Fruit fly (Drosophila melanogaster): ENCODE data around the gene CG32264.

Gene CG32264

DNA sequence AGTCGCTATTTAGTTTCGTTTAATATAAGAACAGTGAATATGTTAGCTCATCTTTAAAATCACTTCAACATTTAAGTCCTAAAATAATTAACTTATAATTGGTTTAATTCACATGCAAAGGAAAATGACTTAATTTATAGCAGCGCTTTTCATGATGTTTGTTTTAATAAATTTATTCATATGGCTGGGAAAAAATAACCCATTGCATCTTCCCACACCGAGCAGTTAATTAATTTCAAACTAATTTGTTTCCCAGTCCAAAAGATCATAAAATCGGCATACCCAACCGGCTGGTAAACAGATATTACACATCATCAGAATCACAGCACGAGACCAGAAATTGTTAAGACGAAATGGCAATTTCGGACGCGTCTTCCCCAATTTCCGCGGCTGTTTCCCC, 35.4 kb downstream of the CG32264 start:
- TF ChIP-seq psq (GFP tag; optimal IDR thresholded peaks at IDR 0.05) (no peak), Jra (GFP tag; optimal IDR thresholded peaks at IDR 0.05) (no peak), brk (GFP tag; optimal IDR thresholded peaks at IDR 0.05) (no peak), Dfd (GFP tag; optimal IDR thresholded peaks at IDR 0.05) (no peak), Mio (GFP tag; optimal IDR thresholded peaks at IDR 0.05) (no peak), foxo (GFP tag; optimal IDR thresholded peaks at IDR 0.05) (no peak), Vsx2 (GFP tag; optimal IDR thresholded peaks at IDR 0.05; ENCODE audit: partially characterized antibody) (no peak), ey (GFP tag; optimal IDR thresholded peaks at IDR 0.05) (no peak), tai (GFP tag; optimal IDR thresholded peaks at IDR 0.05) (no peak), Sp1 (GFP tag; optimal IDR thresholded peaks at IDR 0.05) (no peak), GATAd (GFP tag; optimal IDR thresholded peaks at IDR 0.05) (no peak), pan (optimal IDR thresholded peaks at IDR 0.05) (no peak), dl (GFP tag; optimal IDR thresholded peaks at IDR 0.05; ENCODE audit: insufficient read depth in 1 of 2, partially characterized antibody in 2 of 2) (no peak), jim (GFP tag; optimal IDR thresholded peaks at IDR 0.05) (no peak), Dif (GFP tag; optimal IDR thresholded peaks at IDR 0.05; ENCODE audit: partially characterized antibody) (no peak), Hr83 (GFP tag; optimal IDR thresholded peaks at IDR 0.05; ENCODE audit: poor library complexity, severe bottlenecking) (no peak), dmrt93B (GFP tag; optimal IDR thresholded peaks at IDR 0.05) (no peak)

DNA sequence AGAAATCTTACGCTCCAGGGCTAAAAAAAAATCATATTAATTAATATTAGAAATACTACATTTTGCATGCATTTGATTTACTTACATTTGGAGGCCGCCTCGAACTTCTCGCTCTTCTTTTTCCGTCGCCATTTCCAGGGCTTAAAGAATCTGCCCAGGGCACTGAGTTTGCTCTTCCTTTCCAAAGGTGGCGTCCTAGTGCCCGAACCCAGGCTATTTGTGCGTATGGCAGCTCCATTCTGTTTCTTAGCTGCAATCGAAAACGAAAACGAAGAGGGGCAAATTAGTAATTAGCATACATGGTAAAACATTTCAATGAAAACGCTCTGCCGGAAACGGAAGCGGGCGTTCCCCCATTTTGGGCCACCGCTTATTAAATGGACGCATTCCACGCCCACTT, 37.1 kb downstream of the CG32264 start:
- no peak for TF ChIP-seq fru (GFP tag; optimal IDR thresholded peaks at IDR 0.05)
- no peak for TF ChIP-seq Mio (GFP tag; optimal IDR thresholded peaks at IDR 0.05)
- TF ChIP-seq ey (GFP tag; optimal IDR thresholded peaks at IDR 0.05): no peak
- no peak for TF ChIP-seq psq (GFP tag; optimal IDR thresholded peaks at IDR 0.05)
- no peak for TF ChIP-seq dl (GFP tag; optimal IDR thresholded peaks at IDR 0.05; ENCODE audit: insufficient read depth in 1 of 2, partially characterized antibody in 2 of 2)
- no peak for TF ChIP-seq usp (GFP tag; optimal IDR thresholded peaks at IDR 0.05)
- no peak for TF ChIP-seq dsf (GFP tag; optimal IDR thresholded peaks at IDR 0.05; ENCODE audit: borderline replicate concordance)
- no peak for TF ChIP-seq HLH106 (tag; optimal IDR thresholded peaks at IDR 0.05)
- TF ChIP-seq foxo (GFP tag; optimal IDR thresholded peaks at IDR 0.05): no peak
- no peak for TF ChIP-seq CG32264 (GFP tag; optimal IDR thresholded peaks at IDR 0.05)
- no peak for TF ChIP-seq tai (GFP tag; optimal IDR thresholded peaks at IDR 0.05)
- no peak for TF ChIP-seq GATAd (GFP tag; optimal IDR thresholded peaks at IDR 0.05)
- TF ChIP-seq pan (optimal IDR thresholded peaks at IDR 0.05): no peak
- TF ChIP-seq sv (GFP tag; optimal IDR thresholded peaks at IDR 0.05): no peak
- no peak for TF ChIP-seq Jra (GFP tag; optimal IDR thresholded peaks at IDR 0.05)
- no peak for TF ChIP-seq Hnf4 (GFP tag; optimal IDR thresholded peaks at IDR 0.05)

DNA sequence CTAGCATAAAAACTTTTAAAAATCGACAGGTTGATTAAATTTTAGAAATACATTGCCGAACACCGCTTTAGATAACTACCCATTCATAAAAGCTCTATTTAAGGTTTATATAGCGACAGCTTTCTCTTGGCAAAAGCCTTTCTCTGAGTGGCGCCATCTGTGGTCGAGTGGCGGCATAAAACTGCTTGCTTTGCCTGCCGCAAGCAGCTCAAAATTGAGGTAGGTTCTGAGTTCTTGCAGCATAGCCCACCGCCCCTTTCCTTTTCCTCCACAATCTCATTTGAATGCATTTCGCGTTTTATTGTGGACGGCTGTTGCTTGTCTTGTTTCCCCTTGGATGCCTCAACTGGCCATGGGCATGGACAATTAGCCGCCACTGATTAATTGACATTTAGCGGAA, 38.4 kb downstream of the CG32264 start:
- no peak for TF ChIP-seq Dif (GFP tag; optimal IDR thresholded peaks at IDR 0.05; ENCODE audit: partially characterized antibody)
- no peak for TF ChIP-seq Mio (GFP tag; optimal IDR thresholded peaks at IDR 0.05)
- TF ChIP-seq rgr (GFP tag; optimal IDR thresholded peaks at IDR 0.05): peak; percentile 34
- TF ChIP-seq foxo (GFP tag; optimal IDR thresholded peaks at IDR 0.05): peak in 1 of 2 experiments; percentile 23
- TF ChIP-seq Jra (GFP tag; optimal IDR thresholded peaks at IDR 0.05): no peak
- TF ChIP-seq psq (GFP tag; optimal IDR thresholded peaks at IDR 0.05): no peak
- TF ChIP-seq Hr83 (GFP tag; optimal IDR thresholded peaks at IDR 0.05; ENCODE audit: poor library complexity, severe bottlenecking): peak; percentile 33
- TF ChIP-seq ey (GFP tag; optimal IDR thresholded peaks at IDR 0.05): peak; percentile 5
- no peak for TF ChIP-seq pan (optimal IDR thresholded peaks at IDR 0.05)
- TF ChIP-seq tai (GFP tag; optimal IDR thresholded peaks at IDR 0.05): no peak
- peak; percentile 24 for TF ChIP-seq OdsH (GFP tag; optimal IDR thresholded peaks at IDR 0.05)
- peak; percentile 45 for TF ChIP-seq sv (GFP tag; optimal IDR thresholded peaks at IDR 0.05)
- no peak for TF ChIP-seq Sp1 (GFP tag; optimal IDR thresholded peaks at IDR 0.05)
- no peak for TF ChIP-seq CG9705 (GFP tag; optimal IDR thresholded peaks at IDR 0.05)
- TF ChIP-seq brk (GFP tag; optimal IDR thresholded peaks at IDR 0.05): no peak
- TF ChIP-seq br (GFP tag; optimal IDR thresholded peaks at IDR 0.05): peak; percentile 6
- TF ChIP-seq N (GFP tag; optimal IDR thresholded peaks at IDR 0.05): peak; percentile 27
- peak; percentile 7 for TF ChIP-seq Hnf4 (GFP tag; optimal IDR thresholded peaks at IDR 0.05)

DNA sequence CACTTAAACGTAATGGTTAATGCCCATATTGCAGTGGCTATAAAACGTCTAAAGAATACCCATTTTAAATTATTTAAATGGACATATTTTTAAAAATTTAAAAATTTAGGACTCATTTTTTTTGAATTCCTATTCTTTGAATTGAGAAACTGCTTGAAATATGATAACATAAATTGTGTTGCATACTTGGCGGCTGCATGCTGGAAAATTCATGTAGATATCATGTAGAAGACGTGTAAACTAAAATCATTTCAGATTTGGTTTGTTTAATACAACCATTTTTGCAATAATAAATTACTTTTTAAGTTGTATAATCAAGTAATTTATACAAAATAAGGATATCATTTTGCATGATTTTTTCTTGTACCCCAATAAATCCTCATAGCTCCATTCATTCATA, 39.6 kb downstream of the CG32264 start:
- TF ChIP-seq Myc (optimal IDR thresholded peaks at IDR 0.05) (peak; percentile 50), sv (GFP tag; optimal IDR thresholded peaks at IDR 0.05) (no peak)
